Fruit fly (Drosophila melanogaster) whole organism, prepupa: ENCODE data around the gene CG9498.
A peak's percentile ranks its signal among the peaks of the same experiment; 100 is the strongest.

Source experiments
- Blimp-1 ChIP-seq: fragments of 200-800 bp; sonication (Bioruptor generic); optimal IDR thresholded peaks from 3 replicates; lab custom pipeline; 2017; ENCODE audit warnings: missing biosample characterization, missing genetic modification characterization, mild to moderate bottlenecking, moderate library complexity, missing genetic modification reagents
- CG10631 ChIP-seq: fragments of 200-800 bp; sonication (Bioruptor generic); optimal IDR thresholded peaks from 2 replicates; lab custom pipeline; 2016; ENCODE audit warnings: missing biosample characterization, missing genetic modification characterization
- CG10669 ChIP-seq: fragments of 200-800 bp; sonication (Bioruptor generic); optimal IDR thresholded peaks from 3 replicates; lab custom pipeline; 2018; ENCODE audit warnings: missing biosample characterization, mild to moderate bottlenecking, missing genetic modification characterization, moderate library complexity
- CG15336 ChIP-seq: fragments of 200-800 bp; sonication (Bioruptor generic); IDR thresholded peaks from 2 replicates; pipeline ENCODE4 v1.3.6; 2022; ENCODE audit warnings: missing biosample characterization, missing genetic modification characterization
- CG1621 ChIP-seq: fragments of 200-800 bp; sonication (Bioruptor generic); optimal IDR thresholded peaks from 3 replicates; lab custom pipeline; 2018; ENCODE audit warnings: missing biosample characterization, mild to moderate bottlenecking, missing genetic modification characterization
- CG16779 ChIP-seq: fragments of 200-800 bp; sonication (Bioruptor generic); optimal IDR thresholded peaks from 3 replicates; lab custom pipeline; 2017; ENCODE audit warnings: missing biosample characterization, mild to moderate bottlenecking, missing genetic modification characterization
- CG3032 ChIP-seq: fragments of 200-800 bp; optimal IDR thresholded peaks from 2 replicates; lab custom pipeline; 2019; ENCODE audit warnings: missing biosample characterization, mild to moderate bottlenecking, missing genetic modification characterization, moderate library complexity
- CG31627 ChIP-seq: fragments of 200-800 bp; sonication (Bioruptor generic); optimal IDR thresholded peaks from 3 replicates; lab custom pipeline; 2016; ENCODE audit warnings: missing biosample characterization, missing genetic modification characterization
- CG34406 ChIP-seq: fragments of 200-800 bp; sonication (Bioruptor generic); optimal IDR thresholded peaks from 3 replicates; lab custom pipeline; 2016; ENCODE audit warnings: missing biosample characterization, missing genetic modification characterization
- CG4318 ChIP-seq: fragments of 200-800 bp; sonication (Bioruptor generic); optimal IDR thresholded peaks from 3 replicates; lab custom pipeline; 2017; ENCODE audit warnings: missing biosample characterization, mild to moderate bottlenecking, missing genetic modification characterization
- CG6808 ChIP-seq: fragments of 200-800 bp; sonication (Bioruptor generic); optimal IDR thresholded peaks from 3 replicates; lab custom pipeline; 2017; ENCODE audit warnings: missing biosample characterization, missing genetic modification characterization, mild to moderate bottlenecking, moderate library complexity, missing genetic modification reagents
- CG6854 ChIP-seq: fragments of 200-800 bp; sonication (Bioruptor generic); optimal IDR thresholded peaks from 2 replicates; lab custom pipeline; 2017; ENCODE audit warnings: missing biosample characterization, mild to moderate bottlenecking, missing genetic modification characterization
- CG8119 ChIP-seq: fragments of 200-800 bp; sonication (Bioruptor generic); IDR thresholded peaks from 3 replicates; pipeline ENCODE4 v1.3.6; 2022; ENCODE audit warnings: missing biosample characterization, missing genetic modification characterization
- CG8319 ChIP-seq: fragments of 200-800 bp; sonication (Bioruptor generic); optimal IDR thresholded peaks from 3 replicates; lab custom pipeline; 2016; ENCODE audit warnings: missing biosample characterization, missing genetic modification characterization
- CG8632 ChIP-seq: fragments of 200-800 bp; sonication (Bioruptor generic); optimal IDR thresholded peaks from 3 replicates; lab custom pipeline; 2016; ENCODE audit warnings: missing biosample characterization, missing genetic modification characterization
- Eip75B ChIP-seq: fragments of 200-800 bp; sonication (Bioruptor generic); optimal IDR thresholded peaks from 3 replicates; lab custom pipeline; 2016; ENCODE audit warnings: missing biosample characterization, missing genetic modification characterization
- Eip78C ChIP-seq: fragments of 200-800 bp; sonication (Bioruptor generic); peaks from one replicate; lab custom pipeline; 2016; ENCODE audit warnings: missing biosample characterization, missing genetic modification characterization
- Ets21C ChIP-seq: fragments of 200-800 bp; sonication (Bioruptor generic); optimal IDR thresholded peaks from 3 replicates; lab custom pipeline; 2016; ENCODE audit warnings: missing biosample characterization, missing genetic modification characterization
- Lpt ChIP-seq: fragments of 200-800 bp; sonication (Bioruptor generic); optimal IDR thresholded peaks from 3 replicates; lab custom pipeline; 2016; ENCODE audit warnings: missing biosample characterization, missing genetic modification characterization
- Met ChIP-seq: fragments of 200-800 bp; sonication (Bioruptor generic); optimal IDR thresholded peaks from 3 replicates; lab custom pipeline; 2016; ENCODE audit warnings: missing biosample characterization, missing genetic modification characterization
- OdsH ChIP-seq: fragments of 200-800 bp; sonication (Bioruptor generic); optimal IDR thresholded peaks from 3 replicates; lab custom pipeline; 2016; ENCODE audit warnings: missing biosample characterization, missing genetic modification characterization
- Sox102F ChIP-seq: fragments of 200-800 bp; sonication (Bioruptor generic); optimal IDR thresholded peaks from 2 replicates; lab custom pipeline; 2016; ENCODE audit warnings: missing biosample characterization, mild to moderate bottlenecking, missing genetic modification characterization
- Sox14 ChIP-seq: fragments of 200-800 bp; sonication (Bioruptor generic); optimal IDR thresholded peaks from 3 replicates; lab custom pipeline; 2016; ENCODE audit warnings: missing biosample characterization, missing genetic modification characterization
- acj6 ChIP-seq: fragments of 200-800 bp; sonication (Bioruptor generic); optimal IDR thresholded peaks from 3 replicates; lab custom pipeline; 2016; ENCODE audit warnings: missing biosample characterization, missing genetic modification characterization
- cyc ChIP-seq: fragments of 200-800 bp; sonication (Bioruptor generic); optimal IDR thresholded peaks from 3 replicates; lab custom pipeline; 2016; ENCODE audit warnings: missing biosample characterization, missing genetic modification characterization
- dac ChIP-seq: fragments of 200-800 bp; sonication (Bioruptor generic); optimal IDR thresholded peaks from 2 replicates; lab custom pipeline; 2017; ENCODE audit warnings: missing biosample characterization, mild to moderate bottlenecking, missing genetic modification characterization
- fd59A ChIP-seq: fragments of 200-800 bp; sonication (Bioruptor generic); optimal IDR thresholded peaks from 2 replicates; lab custom pipeline; 2017; ENCODE audit warnings: missing biosample characterization, mild to moderate bottlenecking, missing genetic modification characterization, missing genetic modification reagents
- fd85E ChIP-seq: fragments of 200-800 bp; sonication (Bioruptor generic); optimal IDR thresholded peaks from 3 replicates; lab custom pipeline; 2016; ENCODE audit warnings: missing biosample characterization, missing genetic modification characterization
- fkh ChIP-seq: fragments of 200-800 bp; sonication (Bioruptor generic); optimal IDR thresholded peaks from 3 replicates; lab custom pipeline; 2017; ENCODE audit warnings: missing biosample characterization, mild to moderate bottlenecking, missing genetic modification characterization, moderate library complexity
- lz ChIP-seq: fragments of 200-800 bp; sonication (Bioruptor generic); optimal IDR thresholded peaks from 3 replicates; lab custom pipeline; 2016; ENCODE audit warnings: missing biosample characterization, missing genetic modification characterization
- net ChIP-seq: fragments of 200-800 bp; sonication (Bioruptor generic); optimal IDR thresholded peaks from 3 replicates; lab custom pipeline; 2016; ENCODE audit warnings: missing biosample characterization, missing genetic modification characterization
- pdm3 ChIP-seq: fragments of 200-800 bp; sonication (Bioruptor generic); optimal IDR thresholded peaks from 3 replicates; lab custom pipeline; 2016; ENCODE audit warnings: missing biosample characterization, missing genetic modification characterization
- salr ChIP-seq, 2 experiments: fragments of 200-800 bp; sonication (Bioruptor generic); optimal IDR thresholded peaks; 3 replicates each; lab custom pipeline; 2016 to 2018; ENCODE audit warnings: missing biosample characterization in 2 of 2, missing genetic modification characterization in 2 of 2, mild to moderate bottlenecking in 1 of 2
- topi ChIP-seq: fragments of 200-800 bp; sonication (Bioruptor generic); optimal IDR thresholded peaks from 3 replicates; lab custom pipeline; 2016; ENCODE audit warnings: missing biosample characterization, missing genetic modification characterization
- vri ChIP-seq: fragments of 200-800 bp; sonication (Bioruptor generic); optimal IDR thresholded peaks from 3 replicates; lab custom pipeline; 2016; ENCODE audit warnings: missing biosample characterization, mild to moderate bottlenecking, missing genetic modification characterization

CG9498 gene

dm6 chr2L:6324386-6324744 lies 26.5 kb downstream of the CG9498 start (continued):
- TF ChIP-seq topi (no peak), CG15336 (peak; percentile 85), Blimp-1 (GFP tag; lab: Kevin White, UChicago) (peak; percentile 71), CG6854 (GFP tag; lab: Kevin White, UChicago) (peak; percentile 62), CG8119 (GFP tag; lab: Robert Waterston, UW) (peak; percentile 85), fkh (GFP tag; lab: Kevin White, UChicago) (no peak), CG3032 (tag; lab: Kevin White, UChicago) (peak; percentile 72), CG8632 (GFP tag; lab: Kevin White, UChicago) (no peak), CG34406 (GFP tag; lab: Kevin White, UChicago) (no peak), cyc (GFP tag; lab: Kevin White, UChicago) (no peak), CG10669 (GFP tag; lab: Kevin White, UChicago) (peak; percentile 57)

- peak; percentile 5 for TF ChIP-seq acj6 (GFP tag; lab: Kevin White, UChicago)
- no peak for TF ChIP-seq CG16779
- peak; percentile 40 for TF ChIP-seq CG31627 (GFP tag; lab: Kevin White, UChicago)
- TF ChIP-seq lz (GFP tag; lab: Kevin White, UChicago): peak; percentile 30
- no peak for TF ChIP-seq dac
- peak; percentile 38 for TF ChIP-seq Met (GFP tag; lab: Kevin White, UChicago)
- TF ChIP-seq CG10631 (GFP tag; lab: Kevin White, UChicago): no peak
- TF ChIP-seq Eip78C (GFP tag; lab: Kevin White, UChicago): peak; percentile 55
- peak; percentile 45 for TF ChIP-seq cyc (GFP tag; lab: Kevin White, UChicago)
- no peak for TF ChIP-seq CG4318 (GFP tag; lab: Kevin White, UChicago)
- TF ChIP-seq Ets21C: no peak
- TF ChIP-seq Sox14 (GFP tag; lab: Kevin White, UChicago): peak; percentile 27
- no peak for TF ChIP-seq salr (GFP tag; optimal IDR thresholded peaks at IDR 0.05; lab: Kevin White, UChicago)
- peak; percentile 10 for TF ChIP-seq OdsH (GFP tag; lab: Kevin White, UChicago)
- TF ChIP-seq Eip75B (GFP tag; lab: Kevin White, UChicago): peak; percentile 30
- no peak for TF ChIP-seq fd85E (GFP tag; lab: Kevin White, UChicago)
- TF ChIP-seq pdm3: no peak
- no peak for TF ChIP-seq CG8319
- no peak for TF ChIP-seq Lpt (GFP tag; lab: Kevin White, UChicago)
- TF ChIP-seq CG6808: no peak
These were observed 27.1 kb downstream of the CG9498 start, which contains the start of gene PDZ-GEF for dm6 chr2L:6323536-6324385. Gene PDZ-GEF (plus strand): TSS chr2L:6323767.

- TF ChIP-seq fd59A (no peak), lz (GFP tag; lab: Kevin White, UChicago) (no peak), CG10669 (GFP tag; lab: Kevin White, UChicago) (no peak), dac (no peak), net (GFP tag; lab: Kevin White, UChicago) (no peak), Sox102F (GFP tag; lab: Kevin White, UChicago) (no peak), CG6808 (no peak), Ets21C (no peak), CG1621 (tag; lab: Kevin White, UChicago) (no peak), CG8119 (GFP tag; lab: Robert Waterston, UW) (no peak), pdm3 (no peak), acj6 (GFP tag; lab: Kevin White, UChicago) (no peak), Eip75B (GFP tag; lab: Kevin White, UChicago) (no peak), vri (GFP tag; lab: Kevin White, UChicago) (no peak), Eip78C (GFP tag; lab: Kevin White, UChicago) (no peak)
These were observed 31.8 kb downstream of the CG9498 start for dm6 chr2L:6319068-6319467.
